Worm (Caenorhabditis elegans) whole organism, mixed stage, embryonic: ENCODE measurements around the gene C10F3.7.

Experiments
- M03D4.4 ChIP-seq: sonication (generic microtip); optimal IDR thresholded peaks from 2 replicates; lab custom pipeline; 2017; ENCODE audit warnings: mild to moderate bottlenecking, missing genetic modification characterization, missing compliant biosample characterization
- bed-3 ChIP-seq: fragments of 200-800 bp; sonication (Bioruptor generic); optimal IDR thresholded peaks from 3 replicates; lab custom pipeline; 2018; ENCODE audit warnings: mild to moderate bottlenecking, missing genetic modification characterization, moderate library complexity, missing compliant biosample characterization
- blmp-1 ChIP-seq: fragments of 150-350 bp; optimal IDR thresholded peaks from 2 replicates; lab custom pipeline; 2014; ENCODE audit warnings: missing biosample characterization, missing genetic modification characterization
- ceh-83 ChIP-seq: fragments of 200-800 bp; sonication (Bioruptor generic); optimal IDR thresholded peaks from 2 replicates; lab custom pipeline; 2018; ENCODE audit warnings: mild to moderate bottlenecking, missing genetic modification characterization, missing compliant biosample characterization
- ces-1 ChIP-seq: fragments of 150-350 bp; optimal IDR thresholded peaks from 2 replicates; lab custom pipeline; 2014; ENCODE audit warnings: missing biosample characterization, missing genetic modification reagents, missing genetic modification characterization
- cnd-1 ChIP-seq: fragments of 200-800 bp; sonication (Bioruptor generic); optimal IDR thresholded peaks from 2 replicates; lab custom pipeline; 2018; ENCODE audit warnings: mild to moderate bottlenecking, missing genetic modification characterization, missing compliant biosample characterization
- elt-1 ChIP-seq: sonication (generic microtip); optimal IDR thresholded peaks from 2 replicates; lab custom pipeline; 2017; ENCODE audit warnings: missing genetic modification characterization, mild to moderate bottlenecking, missing compliant biosample characterization, antibody characterized with exemption, moderate library complexity, borderline replicate concordance; ENCODE audit not compliant: insufficient read depth
- flh-1 ChIP-seq: fragments of 200-800 bp; sonication (Bioruptor generic); optimal IDR thresholded peaks from 2 replicates; lab custom pipeline; 2018; ENCODE audit warnings: mild to moderate bottlenecking, missing genetic modification characterization, moderate library complexity, missing compliant biosample characterization
- ham-2 ChIP-seq: fragments of 200-800 bp; sonication (Bioruptor generic); optimal IDR thresholded peaks from 2 replicates; lab custom pipeline; 2018; ENCODE audit warnings: mild to moderate bottlenecking, missing genetic modification characterization, missing compliant biosample characterization
- hlh-1 ChIP-seq: fragments of 150-350 bp; optimal IDR thresholded peaks from 2 replicates; lab custom pipeline; 2014; ENCODE audit warnings: missing biosample characterization, missing genetic modification reagents, missing genetic modification characterization
- lin-13 ChIP-seq: fragments of 150-350 bp; optimal IDR thresholded peaks from 2 replicates; lab custom pipeline; 2014; ENCODE audit warnings: missing biosample characterization, missing genetic modification characterization
- lin-32 ChIP-seq: fragments of 200-800 bp; sonication (Bioruptor generic); optimal IDR thresholded peaks from 2 replicates; lab custom pipeline; 2018; ENCODE audit warnings: mild to moderate bottlenecking, missing genetic modification characterization, missing compliant biosample characterization
- lsy-2 ChIP-seq: fragments of 150-350 bp; optimal IDR thresholded peaks from 2 replicates; lab custom pipeline; 2014; ENCODE audit warnings: missing biosample characterization, missing genetic modification characterization
- mep-1 ChIP-seq: fragments of 150-350 bp; optimal IDR thresholded peaks from 2 replicates; lab custom pipeline; 2017; ENCODE audit warnings: missing biosample characterization, missing genetic modification reagents, missing genetic modification characterization, inconsistent platforms
- nhr-12 ChIP-seq: fragments of 150-350 bp; optimal IDR thresholded peaks from 2 replicates; lab custom pipeline; 2014; ENCODE audit warnings: missing biosample characterization, missing genetic modification characterization
- nhr-2 ChIP-seq: fragments of 150-350 bp; optimal IDR thresholded peaks from 2 replicates; lab custom pipeline; 2014; ENCODE audit warnings: missing biosample characterization, missing genetic modification characterization
- nhr-237 ChIP-seq: fragments of 150-350 bp; optimal IDR thresholded peaks from 2 replicates; lab custom pipeline; 2014; ENCODE audit warnings: missing biosample characterization, missing genetic modification characterization
- nhr-28 ChIP-seq: fragments of 150-350 bp; optimal IDR thresholded peaks from 2 replicates; lab custom pipeline; 2014; ENCODE audit warnings: missing biosample characterization, missing genetic modification characterization
- pha-4 ChIP-seq: fragments of 150-350 bp; optimal IDR thresholded peaks from 2 replicates; lab custom pipeline; 2018; ENCODE audit warnings: missing biosample characterization, missing genetic modification reagents, missing genetic modification characterization
- sem-2 ChIP-seq: fragments of 200-800 bp; sonication (Bioruptor generic); optimal IDR thresholded peaks from 2 replicates; lab custom pipeline; 2018; ENCODE audit warnings: mild to moderate bottlenecking, missing genetic modification characterization, missing compliant biosample characterization
- snpc-4 ChIP-seq: fragments of 150-350 bp; optimal IDR thresholded peaks from 2 replicates; lab custom pipeline; 2014; ENCODE audit warnings: missing biosample characterization, missing genetic modification characterization
- sptf-1 ChIP-seq: sonication (generic microtip); optimal IDR thresholded peaks from 2 replicates; lab custom pipeline; 2017; ENCODE audit warnings: mild to moderate bottlenecking, missing genetic modification characterization, moderate library complexity, missing compliant biosample characterization
- tbx-8 ChIP-seq: fragments of 200-800 bp; sonication (Bioruptor generic); optimal IDR thresholded peaks from 2 replicates; lab custom pipeline; 2018; ENCODE audit warnings: mild to moderate bottlenecking, missing genetic modification characterization, moderate library complexity, missing compliant biosample characterization
- unc-120 ChIP-seq: sonication (generic microtip); optimal IDR thresholded peaks from 2 replicates; lab custom pipeline; 2017; ENCODE audit warnings: missing genetic modification characterization, missing compliant biosample characterization; ENCODE audit not compliant: poor library complexity, severe bottlenecking
- unc-39 ChIP-seq: fragments of 150-350 bp; optimal IDR thresholded peaks from 2 replicates; lab custom pipeline; 2014; ENCODE audit warnings: missing biosample characterization, missing genetic modification characterization
- unc-62 ChIP-seq: fragments of 150-350 bp; optimal IDR thresholded peaks from 2 replicates; lab custom pipeline; 2014; ENCODE audit warnings: missing biosample characterization, missing genetic modification reagents, missing genetic modification characterization
- ztf-11 ChIP-seq: fragments of 150-350 bp; optimal IDR thresholded peaks from 2 replicates; lab custom pipeline; 2014; ENCODE audit warnings: missing biosample characterization, missing genetic modification characterization

C10F3.7 gene

ce11 chrV:5964658-5965178 lies 21.9 kb downstream of the C10F3.7 start:
- TF ChIP-seq ham-2 (no peak), unc-62 (GFP tag; lab: Kevin White, UChicago) (peak; percentile 49), cnd-1 (tag; lab: Kevin White, UChicago) (no peak), lsy-2 (tag; lab: Kevin White, UChicago) (no peak), sptf-1 (no peak), unc-120 (tag; lab: Kevin White, UChicago) (peak; percentile 52)

- TF ChIP-seq flh-1 (GFP tag; lab: Kevin White, UChicago) (no peak), ces-1 (GFP tag; lab: Kevin White, UChicago) (peak; percentile 47)
Observed at ce11 chrV:5963696-5964095, 23.0 kb downstream of the C10F3.7 start, which contains the start of gene pcm-1. pcm-1 (minus strand) TSS chrV:5963882.

ce11 chrV:5963092-5963491 lies 23.6 kb downstream of the C10F3.7 start:
- TF ChIP-seq ces-1 (GFP tag; lab: Kevin White, UChicago) (peak; percentile 71), blmp-1 (tag; lab: Kevin White, UChicago) (no peak)

ce11 chrV:5961516-5961915 lies 25.1 kb downstream of the C10F3.7 start, which contains the start of gene mcp-1:
mcp-1 (plus strand) TSS chrV:5961807.
- TF ChIP-seq elt-1 (tag; lab: Kevin White, UChicago) (no peak), ztf-11 (tag; lab: Kevin White, UChicago) (no peak), sem-2 (GFP tag; lab: Kevin White, UChicago) (no peak), lin-13 (no peak), blmp-1 (tag; lab: Kevin White, UChicago) (no peak), mep-1 (tag; lab: Kevin White, UChicago) (no peak), unc-39 (no peak), pha-4 (tag; lab: Kevin White, UChicago) (no peak), M03D4.4 (tag; lab: Kevin White, UChicago) (no peak), unc-120 (tag; lab: Kevin White, UChicago) (no peak), ceh-83 (GFP tag; lab: Kevin White, UChicago) (no peak), nhr-237 (no peak), flh-1 (GFP tag; lab: Kevin White, UChicago) (no peak), sptf-1 (no peak), tbx-8 (GFP tag; lab: Kevin White, UChicago) (no peak), nhr-28 (no peak), lin-32 (no peak), snpc-4 (tag; lab: Kevin White, UChicago) (no peak)

- no peak for TF ChIP-seq nhr-237
- no peak for TF ChIP-seq tbx-8 (GFP tag; lab: Kevin White, UChicago)
- TF ChIP-seq nhr-12 (tag; lab: Kevin White, UChicago), result no peak
- no peak for TF ChIP-seq cnd-1 (tag; lab: Kevin White, UChicago)
- peak; percentile 69 for TF ChIP-seq ces-1 (GFP tag; lab: Kevin White, UChicago)
- TF ChIP-seq, all 35 proteins: peak for 1
Observed at ce11 chrV:5955627-5956026, 31.0 kb downstream of the C10F3.7 start.

- no peak for TF ChIP-seq unc-39
- no peak for TF ChIP-seq sem-2 (GFP tag; lab: Kevin White, UChicago)
- TF ChIP-seq unc-120 (tag; lab: Kevin White, UChicago), result no peak
- no peak for TF ChIP-seq nhr-2 (tag; lab: Kevin White, UChicago)
- no peak for TF ChIP-seq ztf-11 (tag; lab: Kevin White, UChicago)
- no peak for TF ChIP-seq flh-1 (GFP tag; lab: Kevin White, UChicago)
- TF ChIP-seq unc-62 (GFP tag; lab: Kevin White, UChicago), result no peak
- no peak for TF ChIP-seq ham-2
- no peak for TF ChIP-seq lsy-2 (tag; lab: Kevin White, UChicago)
- TF ChIP-seq hlh-1, result no peak
- no peak for TF ChIP-seq M03D4.4 (tag; lab: Kevin White, UChicago)
- TF ChIP-seq cnd-1 (tag; lab: Kevin White, UChicago), result no peak
- TF ChIP-seq bed-3 (GFP tag; lab: Kevin White, UChicago), result no peak
Observed at ce11 chrV:5954747-5955146, 31.9 kb downstream of the C10F3.7 start, which contains the start of gene M03F8.6. M03F8.6 (minus strand) TSS chrV:5954847.
